Fruit fly (Drosophila melanogaster) S2 (cell line): ENCODE measurements around the gene PIG-C.

Source experiments
- CG8478 ChIP-seq: fragments of >200 bp; optimal IDR thresholded peaks from 2 replicates; lab custom pipeline; 2018
- CTCF ChIP-seq, 2 experiments: fragments of >200 bp; optimal IDR thresholded peaks; 2 replicates each; lab custom pipeline; 2018

- TF ChIP-seq CTCF (optimal IDR thresholded peaks at IDR 0.05; lab: Kevin White, UChicago) (no peak), CG8478 (lab: Kevin White, UChicago) (no peak)
Observed at dm6 chr3L:3349825-3350123, 30.7 kb upstream of the PIG-C start.
